Fruit fly (Drosophila melanogaster): Measurements from ENCODE around the gene Nna1.

The Nna1 gene

DNA sequence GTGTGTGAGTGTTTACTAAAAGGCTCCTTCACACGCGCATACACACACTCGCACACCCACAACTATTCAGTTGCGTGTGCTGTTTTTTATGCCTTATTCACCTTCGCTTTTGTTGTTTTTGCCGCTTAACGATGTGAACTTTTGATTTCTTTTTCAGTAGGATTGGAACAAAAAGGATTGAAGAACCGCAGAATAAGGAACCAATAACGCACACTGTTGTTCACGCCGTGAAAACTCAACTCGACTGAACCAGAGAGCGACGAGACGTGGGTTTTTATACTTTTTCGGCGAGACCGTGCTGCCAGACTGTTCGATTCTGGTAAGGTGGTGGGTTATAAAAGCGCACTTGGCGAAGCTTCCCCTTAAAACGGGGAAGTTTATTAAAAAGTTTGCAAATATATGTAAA lies 63.1 kb downstream of the Nna1 start, which contains the start of gene Pdcd4 (continued):
- TF ChIP-seq gt (GFP tag; IDR thresholded peaks at IDR 0.05): no peak
- TF ChIP-seq dysf (GFP tag; IDR thresholded peaks at IDR 0.05): no peak
- TF ChIP-seq MESR4 (GFP tag; optimal IDR thresholded peaks at IDR 0.05): peak; percentile 12
- peak; percentile 11 for TF ChIP-seq B-H2 (GFP tag; optimal IDR thresholded peaks at IDR 0.05)
- TF ChIP-seq nau (GFP tag; optimal IDR thresholded peaks at IDR 0.05): peak; percentile 2
- no peak for TF ChIP-seq Hr78 (GFP tag; optimal IDR thresholded peaks at IDR 0.05)
- no peak for TF ChIP-seq Myb (GFP tag; optimal IDR thresholded peaks at IDR 0.05)
- TF ChIP-seq CG17361 (GFP tag; IDR thresholded peaks at IDR 0.05): peak; percentile 12; the same call in 1 of the 3 replicates
- no peak for TF ChIP-seq CG2202 (tag; optimal IDR thresholded peaks at IDR 0.05)
- no peak for TF ChIP-seq CG11696 (GFP tag; IDR thresholded peaks at IDR 0.05)
- peak; percentile 23 for TF ChIP-seq CG15269 (tag; optimal IDR thresholded peaks at IDR 0.05)
- TF ChIP-seq ken (GFP tag; IDR thresholded peaks at IDR 0.05): peak; percentile 46; the same call in 1 of the 3 replicates
- TF ChIP-seq so (GFP tag; IDR thresholded peaks at IDR 0.05): no peak
- TF ChIP-seq CG1233 (GFP tag; optimal IDR thresholded peaks at IDR 0.05): no peak
- peak; percentile 39 for TF ChIP-seq CG2712 (tag; optimal IDR thresholded peaks at IDR 0.05)
- no peak for TF ChIP-seq pho (GFP tag; optimal IDR thresholded peaks at IDR 0.05)
- TF ChIP-seq Bdp1 (GFP tag; optimal IDR thresholded peaks at IDR 0.05): no peak
- no peak for TF ChIP-seq pita (GFP tag; optimal IDR thresholded peaks at IDR 0.05)
- no peak for TF ChIP-seq kni (GFP tag; optimal IDR thresholded peaks at IDR 0.05)
- TF ChIP-seq CG1603 (tag; optimal IDR thresholded peaks at IDR 0.05): peak; percentile 31
- TF ChIP-seq BtbVII (GFP tag; optimal IDR thresholded peaks at IDR 0.05): peak; percentile 16
- peak; percentile 4 for TF ChIP-seq HmgZ (tag; optimal IDR thresholded peaks at IDR 0.05)
- no peak for TF ChIP-seq al (GFP tag; IDR thresholded peaks at IDR 0.05)
- no peak; the same call in 1 of the 2 replicates for TF ChIP-seq sob (GFP tag; IDR thresholded peaks at IDR 0.05)
- TF ChIP-seq cg (GFP tag; optimal IDR thresholded peaks at IDR 0.05): peak; percentile 47
- peak; percentile 11 for TF ChIP-seq CG3163 (GFP tag; optimal IDR thresholded peaks at IDR 0.05)
- TF ChIP-seq CG31441 (GFP tag; IDR thresholded peaks at IDR 0.05): no peak
- peak; percentile 38 for TF ChIP-seq CG12299 (tag; optimal IDR thresholded peaks at IDR 0.05)
- no peak for TF ChIP-seq CG4424 (GFP tag; optimal IDR thresholded peaks at IDR 0.05)
- no peak for TF ChIP-seq exex (tag; optimal IDR thresholded peaks at IDR 0.05)
- no peak for TF ChIP-seq HLH3B (GFP tag; IDR thresholded peaks at IDR 0.05)
- peak; percentile 10 for TF ChIP-seq grau (tag; optimal IDR thresholded peaks at IDR 0.05)
- TF ChIP-seq Asciz (GFP tag; optimal IDR thresholded peaks at IDR 0.05): no peak
- TF ChIP-seq CG8944 (GFP tag; optimal IDR thresholded peaks at IDR 0.05): no peak
- no peak for TF ChIP-seq MTF-1 (GFP tag; optimal IDR thresholded peaks at IDR 0.05; ENCODE audit: borderline replicate concordance)
- TF ChIP-seq mirr (GFP tag; optimal IDR thresholded peaks at IDR 0.05): no peak
- 0 out of 3 replicates have a peak, but pooled peaks have one; percentile 16 for TF ChIP-seq ase (GFP tag; IDR thresholded peaks at IDR 0.05)
- TF ChIP-seq CG9727 (GFP tag; optimal IDR thresholded peaks at IDR 0.05): peak; percentile 1
- 0 out of 2 replicates have a peak, but pooled peaks have one; percentile 26 for TF ChIP-seq Xrp1 (GFP tag; IDR thresholded peaks at IDR 0.05)
- TF ChIP-seq CG6765 (GFP tag; optimal IDR thresholded peaks at IDR 0.05): no peak
- peak; percentile 52 for TF ChIP-seq scrt (GFP tag; optimal IDR thresholded peaks at IDR 0.05)
- TF ChIP-seq wdn (GFP tag; IDR thresholded peaks at IDR 0.05): no peak
- TF ChIP-seq CG11398 (GFP tag; optimal IDR thresholded peaks at IDR 0.05): peak; percentile 3
- TF ChIP-seq tll (GFP tag; optimal IDR thresholded peaks at IDR 0.05): no peak
- TF ChIP-seq chn (GFP tag; optimal IDR thresholded peaks at IDR 0.05): peak; percentile 20
- TF ChIP-seq pan (optimal IDR thresholded peaks at IDR 0.05): no peak
- TF ChIP-seq pan (GFP tag; optimal IDR thresholded peaks at IDR 0.05 in 1 of 2, IDR thresholded peaks at IDR 0.05 in 1 of 2): no peak
- TF ChIP-seq sisA (GFP tag; IDR thresholded peaks at IDR 0.05): no peak
- TF ChIP-seq pzg (GFP tag; optimal IDR thresholded peaks at IDR 0.05): peak; percentile 41
- no peak for TF ChIP-seq psq (GFP tag; optimal IDR thresholded peaks at IDR 0.05)
- TF ChIP-seq ci (GFP tag; IDR thresholded peaks at IDR 0.05): 0 out of 3 replicates have a peak, but pooled peaks have one; percentile 27
